Fruit fly (Drosophila melanogaster): Measurements from ENCODE around the gene CG17298.
A peak's percentile ranks its signal among the peaks of the same experiment; 100 is the strongest.

CG17298 gene

dm6 chr3R:21246492-21247061 lies 36.4 kb upstream of the CG17298 start, which contains the start of gene ETHR (continued):
- TF ChIP-seq esn (GFP tag; optimal IDR thresholded peaks at IDR 0.05) (no peak), ss (GFP tag; optimal IDR thresholded peaks at IDR 0.05) (no peak), Ets96B (tag; optimal IDR thresholded peaks at IDR 0.05) (no peak), CG3032 (tag; optimal IDR thresholded peaks at IDR 0.05) (no peak), CG7368 (GFP tag; optimal IDR thresholded peaks at IDR 0.05) (no peak), CG1621 (tag; optimal IDR thresholded peaks at IDR 0.05) (no peak), topi (GFP tag; optimal IDR thresholded peaks at IDR 0.05) (no peak), CG11762 (GFP tag; optimal IDR thresholded peaks at IDR 0.05; ENCODE audit: insufficient read depth) (no peak), CG8119 (GFP tag; IDR thresholded peaks at IDR 0.05) (peak; percentile 31; the same call in 1 of the 3 replicates), Sox102F (GFP tag; optimal IDR thresholded peaks at IDR 0.05) (no peak), Eip75B (GFP tag; optimal IDR thresholded peaks at IDR 0.05) (no peak), CG8632 (GFP tag; optimal IDR thresholded peaks at IDR 0.05) (peak; percentile 2), CG32006 (GFP tag; optimal IDR thresholded peaks at IDR 0.05) (peak; percentile 8), cyc (GFP tag; optimal IDR thresholded peaks at IDR 0.05) (no peak), vri (GFP tag; optimal IDR thresholded peaks at IDR 0.05) (peak; percentile 93), OdsH (GFP tag; optimal IDR thresholded peaks at IDR 0.05) (no peak), CG6163 (GFP tag; IDR thresholded peaks at IDR 0.05) (peak; percentile 50; the same call in 2 of the 3 replicates), CG3919 (GFP tag; optimal IDR thresholded peaks at IDR 0.05) (peak; percentile 15), dac (GFP tag; optimal IDR thresholded peaks at IDR 0.05) (no peak), dsx (GFP tag; optimal IDR thresholded peaks at IDR 0.05; ENCODE audit: poor library complexity, severe bottlenecking) (no peak), CG15336 (GFP tag; IDR thresholded peaks at IDR 0.05) (no peak), Blimp-1 (GFP tag; optimal IDR thresholded peaks at IDR 0.05) (no peak), CG11902 (GFP tag; optimal IDR thresholded peaks at IDR 0.05) (no peak), eg (GFP tag; IDR thresholded peaks at IDR 0.05) (0 out of 3 replicates have a peak, but pooled peaks have one; percentile 37), Met (GFP tag; optimal IDR thresholded peaks at IDR 0.05) (peak; percentile 4), CG4318 (GFP tag; optimal IDR thresholded peaks at IDR 0.05) (no peak), CG34406 (GFP tag; optimal IDR thresholded peaks at IDR 0.05) (peak; percentile 28), CG10631 (GFP tag; optimal IDR thresholded peaks at IDR 0.05) (no peak), Eip93F (GFP tag; optimal IDR thresholded peaks at IDR 0.05) (no peak), fd85E (GFP tag; optimal IDR thresholded peaks at IDR 0.05) (no peak), salr (GFP tag; optimal IDR thresholded peaks at IDR 0.05) (no peak)

- TF ChIP-seq CG6792 (GFP tag; optimal IDR thresholded peaks at IDR 0.05) (no peak), Eip93F (GFP tag; optimal IDR thresholded peaks at IDR 0.05) (no peak), CG8119 (GFP tag; IDR thresholded peaks at IDR 0.05) (no peak), CG6808 (GFP tag; optimal IDR thresholded peaks at IDR 0.05) (no peak), Blimp-1 (GFP tag; optimal IDR thresholded peaks at IDR 0.05) (no peak), Sox102F (GFP tag; optimal IDR thresholded peaks at IDR 0.05) (no peak), acj6 (GFP tag; optimal IDR thresholded peaks at IDR 0.05) (no peak), salr (GFP tag; optimal IDR thresholded peaks at IDR 0.05) (no peak), Smox (GFP tag; optimal IDR thresholded peaks at IDR 0.05) (no peak), CG11294 (GFP tag; IDR thresholded peaks at IDR 0.05) (no peak), fkh (GFP tag; optimal IDR thresholded peaks at IDR 0.05) (no peak), Sox14 (GFP tag; optimal IDR thresholded peaks at IDR 0.05) (no peak), Hr38 (GFP tag; optimal IDR thresholded peaks at IDR 0.05) (no peak), CG4318 (GFP tag; optimal IDR thresholded peaks at IDR 0.05) (no peak)
Measured at dm6 chr3R:21252478-21252877, 30.5 kb upstream of the CG17298 start.

- no peak for TF ChIP-seq achi (GFP tag; optimal IDR thresholded peaks at IDR 0.05)
- TF ChIP-seq Lpt (GFP tag; optimal IDR thresholded peaks at IDR 0.05): peak; percentile 18
- TF ChIP-seq Sox15 (GFP tag; optimal IDR thresholded peaks at IDR 0.05): no peak
- no peak for TF ChIP-seq Hr4 (GFP tag; optimal IDR thresholded peaks at IDR 0.05)
- TF ChIP-seq CG8119 (GFP tag; IDR thresholded peaks at IDR 0.05): peak; percentile 23; the same call in 1 of the 3 replicates
- TF ChIP-seq Blimp-1 (GFP tag; optimal IDR thresholded peaks at IDR 0.05): no peak
- peak; percentile 7 for TF ChIP-seq CG6276 (GFP tag; optimal IDR thresholded peaks at IDR 0.05)
- TF ChIP-seq CG11762 (GFP tag; optimal IDR thresholded peaks at IDR 0.05; ENCODE audit: insufficient read depth): no peak
- TF ChIP-seq CG32006 (GFP tag; optimal IDR thresholded peaks at IDR 0.05): peak; percentile 25
- no peak for TF ChIP-seq CG7368 (GFP tag; optimal IDR thresholded peaks at IDR 0.05)
- TF ChIP-seq CG15336 (GFP tag; IDR thresholded peaks at IDR 0.05): peak; percentile 39; the same call in 1 of the 2 replicates
- no peak for TF ChIP-seq CG6792 (GFP tag; optimal IDR thresholded peaks at IDR 0.05)
- TF ChIP-seq Eip78C (GFP tag): peak; percentile 58
- TF ChIP-seq Eip75B (GFP tag; optimal IDR thresholded peaks at IDR 0.05): no peak
- TF ChIP-seq dac (GFP tag; optimal IDR thresholded peaks at IDR 0.05): no peak
- TF ChIP-seq eg (GFP tag; IDR thresholded peaks at IDR 0.05): 0 out of 3 replicates have a peak, but pooled peaks have one; percentile 46
Measured at dm6 chr3R:21254296-21254695, 28.7 kb upstream of the CG17298 start.
